Fruit fly (Drosophila melanogaster) S2 (cell line): ENCODE measurements around the gene MED18.

Source experiments
- CG8478 ChIP-seq: fragments of >200 bp; optimal IDR thresholded peaks from 2 replicates; lab custom pipeline; 2018
- CTCF ChIP-seq, 2 experiments: fragments of >200 bp; optimal IDR thresholded peaks; 2 replicates each; lab custom pipeline; 2018

DNA sequence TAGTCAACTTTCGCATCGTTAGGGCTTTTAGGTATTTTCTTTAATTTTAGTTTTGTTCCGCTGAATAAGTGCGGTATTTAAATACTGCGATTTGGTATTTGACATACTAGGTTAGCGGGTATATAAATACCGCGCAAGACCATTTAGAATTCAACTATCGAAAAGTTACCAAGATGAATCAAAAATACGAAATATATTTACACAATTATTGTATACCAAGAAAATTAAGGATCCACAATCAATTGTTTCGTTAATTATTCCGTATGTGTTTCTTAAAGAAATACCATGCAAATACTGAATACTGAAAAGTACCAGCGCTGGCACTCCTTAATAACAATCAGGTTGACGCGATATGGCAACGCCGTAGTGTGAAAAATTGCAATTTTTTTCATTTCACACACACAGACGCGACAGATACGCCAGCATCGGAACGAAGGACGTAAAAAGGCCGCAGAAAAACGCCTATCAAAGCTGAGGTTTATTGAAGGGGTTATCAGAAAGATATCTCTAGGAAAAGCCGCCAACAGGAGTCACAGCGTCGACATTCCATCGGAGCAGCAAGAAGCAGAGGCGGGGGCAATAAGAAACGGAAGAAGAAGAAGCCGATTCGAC is 7.9 kb downstream of the MED18 start, which contains the start of the genes Pgam5 and Vps26:
- TF ChIP-seq CG8478 (lab: Kevin White, UChicago) = no peak
- TF ChIP-seq CTCF (optimal IDR thresholded peaks at IDR 0.05; lab: Kevin White, UChicago) = no peak
